Worm (Caenorhabditis elegans) whole organism, early embryonic: ENCODE results near the gene gst-22.

Source experiments
- B0310.2 ChIP-seq: sonication (generic microtip); optimal IDR thresholded peaks from 2 replicates; lab custom pipeline; 2016; ENCODE audit warnings: mild to moderate bottlenecking, missing genetic modification characterization, missing compliant biosample characterization
- F13C5.2 ChIP-seq: sonication (generic microtip); optimal IDR thresholded peaks from 2 replicates; lab custom pipeline; 2017; ENCODE audit warnings: mild to moderate bottlenecking, missing genetic modification characterization, inconsistent platforms, missing compliant biosample characterization
- aly-1 ChIP-seq: sonication (generic microtip); optimal IDR thresholded peaks from 2 replicates; lab custom pipeline; 2016; ENCODE audit warnings: missing genetic modification characterization, missing compliant biosample characterization
- ama-1 ChIP-seq: fragments of 150-350 bp; optimal IDR thresholded peaks from 2 replicates; lab custom pipeline; 2014
- ceh-13 ChIP-seq: fragments of 200-800 bp; sonication (Bioruptor generic); optimal IDR thresholded peaks from 2 replicates; lab custom pipeline; 2018; ENCODE audit warnings: mild to moderate bottlenecking, missing genetic modification characterization, missing compliant biosample characterization
- ceh-36 ChIP-seq: sonication (generic microtip); optimal IDR thresholded peaks from 2 replicates; lab custom pipeline; 2016; ENCODE audit warnings: missing genetic modification characterization, inconsistent platforms, missing compliant biosample characterization
- ets-7 ChIP-seq: sonication (generic microtip); optimal IDR thresholded peaks from 2 replicates; lab custom pipeline; 2016; ENCODE audit warnings: missing genotype, missing genetic modification characterization, missing compliant biosample characterization
- flt-1 ChIP-seq: fragments of 200-800 bp; sonication (Bioruptor generic); IDR thresholded peaks from 2 replicates; pipeline ENCODE4 v1.3.6; 2022; ENCODE audit warnings: missing genetic modification characterization, missing compliant biosample characterization
- hmbx-1 ChIP-seq: sonication (generic microtip); optimal IDR thresholded peaks from 2 replicates; lab custom pipeline; 2016; ENCODE audit warnings: mild to moderate bottlenecking, missing genetic modification characterization, missing compliant biosample characterization
- hmg-4 ChIP-seq: fragments of 200-800 bp; sonication (Bioruptor generic); optimal IDR thresholded peaks from 2 replicates; lab custom pipeline; 2018; ENCODE audit warnings: mild to moderate bottlenecking, missing genetic modification characterization, missing compliant biosample characterization
- hnd-1 ChIP-seq: sonication (generic microtip); optimal IDR thresholded peaks from 2 replicates; lab custom pipeline; 2016; ENCODE audit warnings: missing genetic modification characterization, missing compliant biosample characterization
- pes-1 ChIP-seq: fragments of 200-800 bp; sonication (Bioruptor generic); IDR thresholded peaks from 2 replicates; pipeline ENCODE4 v1.3.6; 2022; ENCODE audit warnings: missing genetic modification reagents, missing genetic modification characterization, missing compliant biosample characterization
- scrt-1 ChIP-seq: fragments of 200-800 bp; sonication (Bioruptor generic); IDR thresholded peaks from 2 replicates; pipeline ENCODE4 v1.3.6; 2022; ENCODE audit warnings: missing genetic modification characterization, missing compliant biosample characterization
- sea-1 ChIP-seq: fragments of 200-800 bp; sonication (Bioruptor generic); conservative IDR thresholded peaks from 2 replicates; pipeline ENCODE4 v1.3.6; 2022; ENCODE audit warnings: missing genetic modification characterization, missing compliant biosample characterization
- tbx-11 ChIP-seq: fragments of 200-800 bp; sonication (Bioruptor generic); IDR thresholded peaks from 2 replicates; pipeline ENCODE4 v1.3.6; 2022; ENCODE audit warnings: missing genetic modification characterization, missing compliant biosample characterization
- tbx-37 ChIP-seq: fragments of 200-800 bp; sonication (Bioruptor generic); conservative IDR thresholded peaks from 2 replicates; pipeline ENCODE4 v1.3.6; 2022; ENCODE audit warnings: missing genetic modification reagents, missing genetic modification characterization, missing compliant biosample characterization
- tra-4 ChIP-seq: sonication (generic microtip); optimal IDR thresholded peaks from 2 replicates; lab custom pipeline; 2017; ENCODE audit warnings: missing genetic modification characterization, missing compliant biosample characterization

gst-22 gene

DNA sequence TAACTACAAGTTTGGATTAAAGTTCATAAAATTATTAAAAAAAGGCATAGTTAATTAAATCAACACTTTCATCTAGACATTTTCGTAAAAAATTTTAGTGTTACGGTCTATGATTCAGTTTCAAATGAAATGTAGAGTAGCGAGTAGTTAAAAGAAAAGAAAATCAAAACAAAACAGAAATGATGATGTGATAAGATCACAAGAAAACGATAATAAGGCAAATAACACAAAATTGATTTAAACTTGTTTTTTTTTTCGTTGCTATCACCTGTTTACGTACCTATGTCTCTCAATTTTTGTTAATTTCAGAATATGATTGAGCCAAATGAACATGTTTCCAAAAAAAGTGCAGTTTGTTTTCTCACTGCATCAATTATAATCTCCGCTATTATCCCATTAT, 2.2 kb downstream of the gst-22 start, which contains the start of the genes F21H7.2 and F21H7.12:
TSS of gene F21H7.2 (minus strand) at position 101 of the 400 bp plus-strand sequence.
TSS of gene F21H7.12 (plus strand) at position 270 of the 400 bp plus-strand sequence.
- TF ChIP-seq ets-7 (tag; lab: Kevin White, UChicago) (no peak), flt-1 (GFP tag; lab: Robert Waterston, UW) (no peak), hmg-4 (no peak), scrt-1 (GFP tag; lab: Robert Waterston, UW) (no peak), tbx-11 (GFP tag; lab: Robert Waterston, UW) (no peak), tra-4 (tag; lab: Kevin White, UChicago) (no peak), sea-1 (no peak), B0310.2 (tag; lab: Kevin White, UChicago) (no peak)

DNA sequence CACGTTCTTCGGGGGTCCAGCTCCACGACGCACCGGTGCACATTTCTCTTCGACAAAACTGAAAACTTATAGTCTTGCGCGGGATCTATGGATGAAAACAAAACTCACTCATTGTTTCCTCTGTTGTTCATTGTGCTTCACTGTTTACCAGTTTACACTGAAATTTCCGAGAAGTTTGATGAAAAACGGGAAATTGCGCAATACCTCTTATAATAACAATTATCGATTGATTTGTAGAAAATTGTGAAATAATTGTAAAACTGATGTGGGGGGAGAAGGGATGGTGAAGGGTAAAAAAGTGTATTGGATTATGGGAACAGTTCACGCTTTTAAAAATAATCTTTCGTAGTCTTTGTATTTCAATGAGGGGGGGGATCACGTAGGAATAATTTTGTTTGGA, 2.6 kb downstream of the gst-22 start:
- no peak for TF ChIP-seq tra-4 (tag; lab: Kevin White, UChicago)
- TF ChIP-seq ceh-13 (GFP tag; lab: Kevin White, UChicago): no peak
- TF ChIP-seq scrt-1 (GFP tag; lab: Robert Waterston, UW): no peak
- no peak for TF ChIP-seq hnd-1 (tag; lab: Kevin White, UChicago)
- no peak for TF ChIP-seq tbx-11 (GFP tag; lab: Robert Waterston, UW)
- TF ChIP-seq aly-1 (tag; lab: Kevin White, UChicago): no peak
- TF ChIP-seq ama-1 (lab: Kevin White, UChicago): no peak
- no peak for TF ChIP-seq B0310.2 (tag; lab: Kevin White, UChicago)
- no peak for TF ChIP-seq hmg-4
- no peak for TF ChIP-seq ceh-36 (tag; lab: Kevin White, UChicago)
- TF ChIP-seq hmbx-1: no peak
- TF ChIP-seq tbx-37 (GFP tag; lab: Robert Waterston, UW): no peak
- TF ChIP-seq ets-7 (tag; lab: Kevin White, UChicago): no peak
- TF ChIP-seq pes-1 (GFP tag; lab: Robert Waterston, UW): no peak
- TF ChIP-seq sea-1: no peak
- TF ChIP-seq F13C5.2 (tag; lab: Kevin White, UChicago): no peak
- TF ChIP-seq flt-1 (GFP tag; lab: Robert Waterston, UW): no peak

ce11 chrV:16226581-16226980, 5.5 kb downstream of the gst-22 start, which contains the start of gene F11A5.13:
TSS of gene F11A5.13 (minus strand) at chrV:16226681.
- TF ChIP-seq flt-1 (GFP tag; lab: Robert Waterston, UW) (no peak), hnd-1 (tag; lab: Kevin White, UChicago) (no peak), ceh-36 (tag; lab: Kevin White, UChicago) (no peak), sea-1 (no peak), ceh-13 (GFP tag; lab: Kevin White, UChicago) (no peak), ama-1 (lab: Kevin White, UChicago) (no peak), scrt-1 (GFP tag; lab: Robert Waterston, UW) (no peak), tra-4 (tag; lab: Kevin White, UChicago) (no peak), tbx-11 (GFP tag; lab: Robert Waterston, UW) (no peak), hmbx-1 (no peak), pes-1 (GFP tag; lab: Robert Waterston, UW) (no peak), B0310.2 (tag; lab: Kevin White, UChicago) (no peak), hmg-4 (no peak), aly-1 (tag; lab: Kevin White, UChicago) (no peak), ets-7 (tag; lab: Kevin White, UChicago) (no peak), F13C5.2 (tag; lab: Kevin White, UChicago) (no peak), tbx-37 (GFP tag; lab: Robert Waterston, UW) (no peak)

DNA sequence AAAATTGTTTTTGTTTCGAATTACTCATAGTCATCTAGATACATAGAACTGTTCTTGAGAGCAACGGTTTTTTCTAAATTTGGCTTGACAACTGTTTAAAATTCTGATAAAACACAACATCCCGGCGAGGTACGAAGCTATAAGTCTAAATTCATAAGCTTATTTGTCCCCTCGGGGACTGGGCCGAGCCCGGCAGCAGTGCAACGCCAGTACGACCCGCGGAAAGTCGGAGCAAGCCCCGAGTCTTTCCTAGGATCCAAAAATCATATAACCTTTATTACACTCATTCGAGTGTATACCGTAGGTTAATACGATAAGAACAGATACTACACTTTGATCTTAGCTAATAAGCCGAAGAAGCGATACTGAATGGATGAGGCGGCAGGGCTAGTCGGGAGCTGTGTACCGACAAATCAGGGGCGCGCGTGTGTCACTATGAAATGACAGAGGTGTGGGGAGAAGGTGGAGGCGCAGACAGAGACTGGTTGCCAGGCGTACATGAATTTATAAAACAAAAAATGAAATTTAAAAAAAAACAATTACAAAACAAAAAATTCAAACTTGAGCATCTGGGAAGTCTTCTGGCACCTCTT, 6.5 kb downstream of the gst-22 start:
- no peak for TF ChIP-seq ama-1 (lab: Kevin White, UChicago)
- no peak for TF ChIP-seq scrt-1 (GFP tag; lab: Robert Waterston, UW)
- TF ChIP-seq sea-1: no peak
- TF ChIP-seq hmbx-1: no peak
- no peak for TF ChIP-seq tra-4 (tag; lab: Kevin White, UChicago)
- TF ChIP-seq ets-7 (tag; lab: Kevin White, UChicago): no peak
- TF ChIP-seq tbx-37 (GFP tag; lab: Robert Waterston, UW): no peak
- TF ChIP-seq B0310.2 (tag; lab: Kevin White, UChicago): no peak
- TF ChIP-seq flt-1 (GFP tag; lab: Robert Waterston, UW): no peak
- no peak for TF ChIP-seq ceh-36 (tag; lab: Kevin White, UChicago)
- no peak for TF ChIP-seq F13C5.2 (tag; lab: Kevin White, UChicago)
- TF ChIP-seq tbx-11 (GFP tag; lab: Robert Waterston, UW): no peak
- TF ChIP-seq aly-1 (tag; lab: Kevin White, UChicago): no peak
- TF ChIP-seq hnd-1 (tag; lab: Kevin White, UChicago): no peak
- no peak for TF ChIP-seq ceh-13 (GFP tag; lab: Kevin White, UChicago)
- TF ChIP-seq pes-1 (GFP tag; lab: Robert Waterston, UW): no peak
- no peak for TF ChIP-seq hmg-4

ce11 chrV:16224027-16224426, 8.1 kb downstream of the gst-22 start, which contains the start of gene stdh-2:
TSS of gene stdh-2 (plus strand) at chrV:16224327.
- no peak for TF ChIP-seq ets-7 (tag; lab: Kevin White, UChicago)
- no peak for TF ChIP-seq pes-1 (GFP tag; lab: Robert Waterston, UW)
- TF ChIP-seq flt-1 (GFP tag; lab: Robert Waterston, UW): no peak
- TF ChIP-seq B0310.2 (tag; lab: Kevin White, UChicago): no peak
- TF ChIP-seq tra-4 (tag; lab: Kevin White, UChicago): no peak
- no peak for TF ChIP-seq scrt-1 (GFP tag; lab: Robert Waterston, UW)
- TF ChIP-seq sea-1: no peak
- TF ChIP-seq tbx-37 (GFP tag; lab: Robert Waterston, UW): no peak
- no peak for TF ChIP-seq hmg-4
- no peak for TF ChIP-seq F13C5.2 (tag; lab: Kevin White, UChicago)
- no peak for TF ChIP-seq tbx-11 (GFP tag; lab: Robert Waterston, UW)
- TF ChIP-seq ama-1 (lab: Kevin White, UChicago): no peak
- TF ChIP-seq ceh-36 (tag; lab: Kevin White, UChicago): no peak
- no peak for TF ChIP-seq aly-1 (tag; lab: Kevin White, UChicago)
- no peak for TF ChIP-seq hmbx-1
- TF ChIP-seq hnd-1 (tag; lab: Kevin White, UChicago): no peak
- TF ChIP-seq ceh-13 (GFP tag; lab: Kevin White, UChicago): no peak

DNA sequence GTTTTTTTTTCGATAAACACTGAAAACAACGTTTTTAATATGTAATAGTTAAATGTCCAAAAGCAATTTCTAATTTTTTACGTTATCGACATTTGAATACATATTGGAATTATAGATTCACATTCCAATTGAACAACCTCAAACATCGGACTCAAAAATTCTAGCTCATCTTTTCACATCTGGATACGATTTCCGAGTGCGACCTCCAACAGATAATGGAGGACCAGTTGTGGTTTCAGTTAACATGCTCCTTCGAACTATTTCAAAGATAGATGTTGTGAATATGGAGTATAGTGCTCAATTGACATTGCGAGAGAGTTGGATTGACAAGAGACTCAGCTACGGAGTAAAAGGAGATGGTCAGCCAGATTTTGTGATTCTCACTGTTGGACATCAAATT, 12.1 kb downstream of the gst-22 start:
- TF ChIP-seq ceh-36 (tag; lab: Kevin White, UChicago) (no peak), flt-1 (GFP tag; lab: Robert Waterston, UW) (no peak), scrt-1 (GFP tag; lab: Robert Waterston, UW) (no peak), ets-7 (tag; lab: Kevin White, UChicago) (no peak), B0310.2 (tag; lab: Kevin White, UChicago) (no peak), hnd-1 (tag; lab: Kevin White, UChicago) (no peak), pes-1 (GFP tag; lab: Robert Waterston, UW) (no peak), sea-1 (no peak), tbx-11 (GFP tag; lab: Robert Waterston, UW) (no peak), ama-1 (lab: Kevin White, UChicago) (no peak), hmg-4 (no peak), hmbx-1 (no peak)
